Fruit fly (Drosophila melanogaster) whole organism, wandering third instar larva: ENCODE data around the gene CG9706.

Experiments used
- CG32264 ChIP-seq: fragments of 200-800 bp; sonication (Bioruptor generic); optimal IDR thresholded peaks from 2 replicates; lab custom pipeline; 2016; ENCODE audit warnings: missing biosample characterization, missing genetic modification characterization
- CrebA ChIP-seq: fragments of 200-800 bp; sonication (Bioruptor generic); optimal IDR thresholded peaks from 2 replicates; lab custom pipeline; 2016; ENCODE audit warnings: missing biosample characterization, mild to moderate bottlenecking, missing genetic modification characterization, borderline replicate concordance
- Hnf4 ChIP-seq: fragments of 200-800 bp; sonication (Bioruptor generic); optimal IDR thresholded peaks from 2 replicates; lab custom pipeline; 2016; ENCODE audit warnings: missing biosample characterization, mild to moderate bottlenecking, missing genetic modification characterization
- Myc ChIP-seq: fragments of >200 bp; optimal IDR thresholded peaks from 2 replicates; lab custom pipeline; 2017
- OdsH ChIP-seq: fragments of 200-800 bp; sonication (Bioruptor generic); optimal IDR thresholded peaks from 2 replicates; lab custom pipeline; 2016; ENCODE audit warnings: missing biosample characterization, mild to moderate bottlenecking, missing genetic modification characterization
- Sp1 ChIP-seq: fragments of 200-800 bp; sonication (Bioruptor generic); optimal IDR thresholded peaks from 3 replicates; lab custom pipeline; 2019; ENCODE audit warnings: missing biosample characterization, mild to moderate bottlenecking, missing genetic modification characterization, moderate library complexity
- Vsx2 ChIP-seq: fragments of 200-300, 225-300 bp; sonication (Bioruptor generic); optimal IDR thresholded peaks from 2 replicates; lab custom pipeline; 2018; ENCODE audit warnings: missing biosample characterization, missing genetic modification characterization; ENCODE audit not compliant: partially characterized antibody
- dl ChIP-seq, 2 experiments: fragments of 175-275, 200-275 bp in 1 of 2; fragments of 200-275 bp in 1 of 2; sonication (Bioruptor generic); optimal IDR thresholded peaks; lab custom pipeline; 2018; ENCODE audit warnings: mild to moderate bottlenecking in 2 of 2, missing biosample characterization in 2 of 2, missing genetic modification characterization in 2 of 2, moderate library complexity in 2 of 2; ENCODE audit not compliant: partially characterized antibody in 2 of 2, insufficient read depth in 1 of 2
- psq ChIP-seq: fragments of 200-800 bp; sonication (Bioruptor generic); optimal IDR thresholded peaks from 3 replicates; lab custom pipeline; 2017; ENCODE audit warnings: missing biosample characterization, mild to moderate bottlenecking, missing genetic modification characterization, moderate library complexity
- rgr ChIP-seq: fragments of 200-800 bp; sonication (Bioruptor generic); optimal IDR thresholded peaks from 3 replicates; lab custom pipeline; 2016; ENCODE audit warnings: missing biosample characterization, mild to moderate bottlenecking, missing genetic modification characterization

DNA sequence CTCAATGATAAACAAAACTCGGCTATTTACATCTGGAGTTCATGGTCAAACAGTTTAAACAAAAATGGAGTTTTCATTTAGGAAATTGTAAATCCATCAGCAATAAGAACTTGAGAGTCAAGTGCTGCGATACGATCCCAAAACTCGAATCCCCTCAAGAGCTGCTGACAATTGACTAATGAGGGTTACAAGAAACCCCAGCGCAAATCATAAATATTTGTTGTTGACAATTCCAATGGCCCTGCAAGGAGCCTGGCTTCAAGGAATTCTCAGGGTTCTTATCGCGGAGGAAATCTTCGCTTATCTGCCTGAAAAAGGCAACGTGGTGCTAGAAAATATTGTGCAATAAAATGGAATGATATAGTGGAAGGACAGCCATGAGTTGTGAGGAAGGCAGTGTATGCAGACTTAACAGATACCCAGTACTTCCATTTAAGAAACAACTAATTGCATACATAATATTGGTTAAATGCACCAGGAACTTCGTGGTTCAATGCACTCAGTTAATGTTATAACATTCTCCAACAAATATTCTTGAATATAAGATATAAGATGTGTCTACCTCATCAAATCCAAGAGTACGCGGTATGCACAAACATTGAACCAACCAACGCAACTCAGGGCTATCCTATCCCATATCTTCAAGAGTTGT, 14.7 kb upstream of the CG9706 start:
- TF ChIP-seq rgr (GFP tag; lab: Kevin White, UChicago) (no peak), OdsH (GFP tag; lab: Kevin White, UChicago) (no peak), dl (GFP tag; optimal IDR thresholded peaks at IDR 0.05; lab: Kevin White, UChicago; ENCODE audit: insufficient read depth in 1 of 2, partially characterized antibody in 2 of 2) (no peak), CG32264 (GFP tag; lab: Kevin White, UChicago) (no peak), psq (GFP tag; lab: Kevin White, UChicago) (no peak), Myc (lab: Kevin White, UChicago) (no peak), Vsx2 (GFP tag; lab: Kevin White, UChicago) (no peak), Sp1 (GFP tag; lab: Kevin White, UChicago) (no peak), Hnf4 (no peak), CrebA (GFP tag; lab: Kevin White, UChicago) (no peak)
